Worm (Caenorhabditis elegans) whole organism, L3 larva: ENCODE data around the gene gsr-1.

ENCODE experiments used
- R02D3.7 ChIP-seq: fragments of 150-350 bp; optimal IDR thresholded peaks from 2 replicates; lab custom pipeline; 2014; ENCODE audit warnings: missing biosample characterization, missing genetic modification characterization
- ZK546.5 ChIP-seq: sonication (generic microtip); optimal IDR thresholded peaks from 2 replicates; lab custom pipeline; 2017; ENCODE audit warnings: missing biosample characterization, missing genetic modification characterization
- ama-1 ChIP-seq: fragments of 150-350 bp; optimal IDR thresholded peaks from 2 replicates; lab custom pipeline; 2018
- ceh-16 ChIP-seq: sonication (generic microtip); optimal IDR thresholded peaks from 2 replicates; lab custom pipeline; 2017; ENCODE audit warnings: missing biosample characterization, missing genetic modification characterization
- ceh-28 ChIP-seq: fragments of 150-350 bp; optimal IDR thresholded peaks from 2 replicates; lab custom pipeline; 2014; ENCODE audit warnings: missing biosample characterization, missing genetic modification reagents, missing genetic modification characterization
- ceh-82 ChIP-seq: fragments of 150-350 bp; optimal IDR thresholded peaks from 2 replicates; lab custom pipeline; 2014; ENCODE audit warnings: missing biosample characterization, missing genetic modification characterization
- ceh-9 ChIP-seq: sonication (generic microtip); optimal IDR thresholded peaks from 2 replicates; lab custom pipeline; 2018; ENCODE audit warnings: missing biosample characterization, missing genetic modification characterization
- daf-12 ChIP-seq: fragments of 150-350 bp; optimal IDR thresholded peaks from 2 replicates; lab custom pipeline; 2014; ENCODE audit warnings: missing biosample characterization, missing genetic modification reagents, missing genetic modification characterization
- egl-27 ChIP-seq: sonication (generic microtip); optimal IDR thresholded peaks from 4 replicates; lab custom pipeline; 2017; ENCODE audit warnings: missing biosample characterization, missing genetic modification reagents, missing genetic modification characterization
- elt-1 ChIP-seq: fragments of 150-350 bp; optimal IDR thresholded peaks from 2 replicates; lab custom pipeline; 2014; ENCODE audit warnings: missing biosample characterization, missing genetic modification characterization
- elt-2 ChIP-seq: sonication (generic microtip); optimal IDR thresholded peaks from 2 replicates; lab custom pipeline; 2016; ENCODE audit warnings: missing genetic modification reagents, mild to moderate bottlenecking, missing genetic modification characterization, missing compliant biosample characterization
- fkh-10 ChIP-seq: sonication (generic microtip); optimal IDR thresholded peaks from 2 replicates; lab custom pipeline; 2017; ENCODE audit warnings: missing biosample characterization, missing genetic modification reagents, missing genetic modification characterization
- fos-1 ChIP-seq: fragments of 150-350 bp; optimal IDR thresholded peaks from 2 replicates; lab custom pipeline; 2014; ENCODE audit warnings: missing biosample characterization, missing genetic modification characterization
- hmg-11 ChIP-seq: sonication (generic microtip); optimal IDR thresholded peaks from 2 replicates; lab custom pipeline; 2016; ENCODE audit warnings: missing genetic modification characterization, missing compliant biosample characterization
- jun-1 ChIP-seq: fragments of 150-350 bp; optimal IDR thresholded peaks from 2 replicates; lab custom pipeline; 2014; ENCODE audit warnings: missing biosample characterization, missing genetic modification reagents, missing genetic modification characterization
- lin-15B ChIP-seq: fragments of 150-350 bp; optimal IDR thresholded peaks from 2 replicates; lab custom pipeline; 2014; ENCODE audit warnings: missing biosample characterization, missing genetic modification characterization
- lin-39 ChIP-seq: fragments of 150-350 bp; optimal IDR thresholded peaks from 2 replicates; lab custom pipeline; 2018; ENCODE audit warnings: missing biosample characterization, missing genetic modification reagents, missing genetic modification characterization
- mdl-1 ChIP-seq: fragments of 150-350 bp; optimal IDR thresholded peaks from 2 replicates; lab custom pipeline; 2014; ENCODE audit warnings: missing biosample characterization, missing genetic modification characterization
- mml-1 ChIP-seq: fragments of 150-350 bp; sonication (generic microtip); optimal IDR thresholded peaks from 3 replicates; lab custom pipeline; 2014; ENCODE audit warnings: missing biosample characterization, missing genetic modification characterization
- nfya-1 ChIP-seq: sonication (generic microtip); optimal IDR thresholded peaks from 2 replicates; lab custom pipeline; 2017; ENCODE audit warnings: missing genetic modification characterization, mild to moderate bottlenecking, missing compliant biosample characterization, antibody characterized with exemption, moderate library complexity; ENCODE audit not compliant: insufficient read depth
- nhr-11 ChIP-seq: fragments of 150-350 bp; optimal IDR thresholded peaks from 2 replicates; lab custom pipeline; 2014; ENCODE audit warnings: missing biosample characterization, missing genetic modification characterization
- nhr-12 ChIP-seq: fragments of 150-350 bp; optimal IDR thresholded peaks from 2 replicates; lab custom pipeline; 2014; ENCODE audit warnings: missing biosample characterization, missing genetic modification characterization
- nhr-23 ChIP-seq: fragments of 150-350 bp; optimal IDR thresholded peaks from 2 replicates; lab custom pipeline; 2014; ENCODE audit warnings: missing biosample characterization, missing genetic modification reagents, missing genetic modification characterization
- nhr-25 ChIP-seq: sonication (generic microtip); optimal IDR thresholded peaks from 2 replicates; lab custom pipeline; 2017; ENCODE audit warnings: missing biosample characterization, missing genetic modification characterization
- nhr-67 ChIP-seq: fragments of 150-350 bp; optimal IDR thresholded peaks from 2 replicates; lab custom pipeline; 2014; ENCODE audit warnings: missing biosample characterization, missing genetic modification characterization
- nhr-77 ChIP-seq: fragments of 150-350 bp; optimal IDR thresholded peaks from 2 replicates; lab custom pipeline; 2014; ENCODE audit warnings: missing biosample characterization, missing genetic modification characterization
- pha-4 ChIP-seq: fragments of 150-350 bp; optimal IDR thresholded peaks from 2 replicates; lab custom pipeline; 2014; ENCODE audit warnings: missing biosample characterization, missing genetic modification reagents, missing genetic modification characterization
- pqm-1 ChIP-seq: fragments of 150-350 bp; optimal IDR thresholded peaks from 2 replicates; lab custom pipeline; 2017; ENCODE audit warnings: missing biosample characterization, missing genetic modification characterization, inconsistent platforms
- sea-2 ChIP-seq: fragments of 150-350 bp; sonication (generic microtip); optimal IDR thresholded peaks from 4 replicates; lab custom pipeline; 2014; ENCODE audit warnings: missing biosample characterization, missing genetic modification reagents, missing genetic modification characterization
- snpc-4 ChIP-seq: fragments of 150-350 bp; optimal IDR thresholded peaks from 2 replicates; lab custom pipeline; 2014; ENCODE audit warnings: missing biosample characterization, missing genetic modification characterization
- tbx-2 ChIP-seq: sonication (generic microtip); optimal IDR thresholded peaks from 2 replicates; lab custom pipeline; 2016; ENCODE audit warnings: mild to moderate bottlenecking, missing genetic modification characterization, missing compliant biosample characterization
- unc-39 ChIP-seq: sonication (generic microtip); optimal IDR thresholded peaks from 4 replicates; lab custom pipeline; 2017; ENCODE audit warnings: missing biosample characterization, missing genetic modification characterization
- ztf-11 ChIP-seq: fragments of 150-350 bp; optimal IDR thresholded peaks from 2 replicates; lab custom pipeline; 2014; ENCODE audit warnings: missing biosample characterization, missing genetic modification characterization

The gsr-1 gene

ce11 chrIII:3650677-3651315 is at the start of gene gsr-1, which contains the start of gene madf-8:
Gene gsr-1, plus strand, starts transcription at chrIII:3650907.
Gene madf-8, minus strand, starts transcription at chrIII:3650832.
- TF ChIP-seq mml-1 (tag; lab: Kevin White, UChicago), result no peak
- TF ChIP-seq tbx-2, result no peak
- no peak for TF ChIP-seq nhr-23 (tag; lab: Kevin White, UChicago)
- peak; percentile 1 for TF ChIP-seq nhr-25
- no peak for TF ChIP-seq ceh-16 (tag; lab: Kevin White, UChicago)
- TF ChIP-seq unc-39, result no peak
- peak; percentile 16 for TF ChIP-seq pqm-1 (tag; lab: Kevin White, UChicago)
- no peak for TF ChIP-seq ceh-9 (tag; lab: Kevin White, UChicago)
- peak; percentile 12 for TF ChIP-seq lin-39 (tag; lab: Kevin White, UChicago)
- no peak for TF ChIP-seq nhr-67
- peak; percentile 0 for TF ChIP-seq R02D3.7 (tag; lab: Kevin White, UChicago)
- no peak for TF ChIP-seq ztf-11 (tag; lab: Kevin White, UChicago)
- peak; percentile 65 for TF ChIP-seq nfya-1 (tag; lab: Kevin White, UChicago)
- TF ChIP-seq hmg-11 (tag; lab: Kevin White, UChicago), result peak; percentile 36
- TF ChIP-seq lin-15B (tag; lab: Kevin White, UChicago), result peak; percentile 46
- TF ChIP-seq pha-4, result peak; percentile 27
- peak; percentile 16 for TF ChIP-seq elt-2 (tag; lab: Kevin White, UChicago)
- no peak for TF ChIP-seq daf-12 (tag; lab: Kevin White, UChicago)

ce11 chrIII:3601271-3601670 is 49.4 kb upstream of the gsr-1 start:
- no peak for TF ChIP-seq nhr-12 (tag; lab: Kevin White, UChicago)
- TF ChIP-seq snpc-4, result no peak
- no peak for TF ChIP-seq ztf-11 (tag; lab: Kevin White, UChicago)
- no peak for TF ChIP-seq fkh-10
- no peak for TF ChIP-seq ceh-82 (tag; lab: Kevin White, UChicago)
- TF ChIP-seq ceh-16 (tag; lab: Kevin White, UChicago), result no peak
- no peak for TF ChIP-seq ZK546.5
- TF ChIP-seq tbx-2, result no peak
- no peak for TF ChIP-seq elt-1 (tag; lab: Kevin White, UChicago)
- no peak for TF ChIP-seq ceh-9 (tag; lab: Kevin White, UChicago)
- TF ChIP-seq sea-2 (GFP tag; lab: Kevin White, UChicago), result no peak
- peak; percentile 41 for TF ChIP-seq lin-39 (tag; lab: Kevin White, UChicago)
- TF ChIP-seq mml-1 (tag; lab: Kevin White, UChicago), result no peak
- TF ChIP-seq R02D3.7 (tag; lab: Kevin White, UChicago), result no peak
- TF ChIP-seq ceh-28 (tag; lab: Kevin White, UChicago), result no peak
- no peak for TF ChIP-seq nhr-11
- peak; percentile 15 for TF ChIP-seq nfya-1 (tag; lab: Kevin White, UChicago)
- TF ChIP-seq, all 47 proteins: peak for 2

- TF ChIP-seq ama-1 (lab: Kevin White, UChicago) (no peak), sea-2 (GFP tag; lab: Kevin White, UChicago) (no peak), pha-4 (peak; percentile 33), nhr-11 (no peak), nfya-1 (tag; lab: Kevin White, UChicago) (no peak)
These were observed 45.0 kb upstream of the gsr-1 start for ce11 chrIII:3605681-3606080.

- TF ChIP-seq ztf-11 (tag; lab: Kevin White, UChicago) (no peak), mdl-1 (tag; lab: Kevin White, UChicago) (no peak), fos-1 (tag; lab: Kevin White, UChicago) (no peak), nhr-12 (tag; lab: Kevin White, UChicago) (no peak), ZK546.5 (no peak), elt-1 (tag; lab: Kevin White, UChicago) (no peak), hmg-11 (tag; lab: Kevin White, UChicago) (no peak), nhr-77 (tag; lab: Kevin White, UChicago) (no peak), egl-27 (tag; lab: Kevin White, UChicago) (no peak), jun-1 (tag; lab: Kevin White, UChicago) (no peak), ceh-82 (tag; lab: Kevin White, UChicago) (no peak), nhr-11 (no peak), snpc-4 (no peak), unc-39 (no peak)
These were observed 38.3 kb upstream of the gsr-1 start for ce11 chrIII:3612387-3612786.
